Worm (Caenorhabditis elegans) whole organism, late embryonic: Measurements from ENCODE around the gene gpa-13.

ENCODE experiments used
- ahr-1 ChIP-seq: sonication (generic microtip); optimal IDR thresholded peaks from 2 replicates; lab custom pipeline; 2016; ENCODE audit warnings: missing genetic modification characterization, missing compliant biosample characterization
- ceh-19 ChIP-seq: fragments of 200-800 bp; sonication (Bioruptor generic); optimal IDR thresholded peaks from 2 replicates; lab custom pipeline; 2018; ENCODE audit warnings: mild to moderate bottlenecking, missing genetic modification characterization, missing compliant biosample characterization
- ceh-2 ChIP-seq: sonication (generic microtip); optimal IDR thresholded peaks from 2 replicates; lab custom pipeline; 2016; ENCODE audit warnings: missing genotype, missing genetic modification characterization, missing compliant biosample characterization
- ceh-31 ChIP-seq: sonication (generic microtip); optimal IDR thresholded peaks from 2 replicates; lab custom pipeline; 2016; ENCODE audit warnings: missing genetic modification characterization, missing compliant biosample characterization
- fkh-10 ChIP-seq: fragments of 150-350 bp; optimal IDR thresholded peaks from 2 replicates; lab custom pipeline; 2014; ENCODE audit warnings: missing biosample characterization, missing genetic modification reagents, missing genetic modification characterization
- lim-6 ChIP-seq: sonication (generic microtip); optimal IDR thresholded peaks from 2 replicates; lab custom pipeline; 2016; ENCODE audit warnings: missing genetic modification characterization, missing compliant biosample characterization
- mec-3 ChIP-seq: sonication (generic microtip); optimal IDR thresholded peaks from 2 replicates; lab custom pipeline; 2016; ENCODE audit warnings: borderline replicate concordance, missing genetic modification characterization, missing compliant biosample characterization
- nhr-11 ChIP-seq: fragments of 150-350 bp; optimal IDR thresholded peaks from 2 replicates; lab custom pipeline; 2014; ENCODE audit warnings: missing biosample characterization, missing genetic modification characterization
- pha-4 ChIP-seq: fragments of 150-350 bp; optimal IDR thresholded peaks from 2 replicates; lab custom pipeline; 2018; ENCODE audit warnings: missing biosample characterization, missing genetic modification reagents, missing genetic modification characterization
- pqm-1 ChIP-seq: sonication (generic microtip); optimal IDR thresholded peaks from 2 replicates; lab custom pipeline; 2016; ENCODE audit warnings: missing genetic modification characterization, missing compliant biosample characterization
- rnt-1 ChIP-seq: sonication (generic microtip); optimal IDR thresholded peaks from 2 replicates; lab custom pipeline; 2016; ENCODE audit warnings: missing genetic modification characterization, missing compliant biosample characterization
- ztf-16 ChIP-seq: sonication (generic microtip); optimal IDR thresholded peaks from 2 replicates; lab custom pipeline; 2017; ENCODE audit warnings: missing genetic modification characterization, missing compliant biosample characterization

DNA sequence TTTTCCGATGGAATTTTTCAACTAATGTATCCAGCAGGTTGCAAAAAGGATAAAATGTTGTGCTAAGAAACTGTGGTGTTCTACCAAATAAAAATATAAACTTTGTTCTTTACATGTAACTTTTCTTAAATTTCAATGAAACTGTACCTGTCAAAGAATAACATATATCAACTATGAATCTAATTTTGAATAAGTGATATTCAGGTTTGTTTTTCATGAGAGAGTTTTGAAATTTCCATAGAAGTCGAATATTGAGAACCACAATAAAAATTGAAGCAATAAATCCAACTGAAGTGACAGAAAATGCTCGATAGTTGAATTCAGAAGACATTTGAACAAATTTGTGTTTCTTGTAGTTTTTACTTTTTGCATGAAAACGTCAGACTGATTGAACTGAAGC, 35.4 kb upstream of the gpa-13 start, which contains the start of gene srbc-43:
- TF ChIP-seq nhr-11: no peak
- TF ChIP-seq ceh-2 (tag; lab: Kevin White, UChicago): no peak
- TF ChIP-seq fkh-10 (GFP tag; lab: Kevin White, UChicago): no peak
- TF ChIP-seq ceh-31 (tag; lab: Kevin White, UChicago): no peak
- no peak for TF ChIP-seq pqm-1 (tag; lab: Kevin White, UChicago)
- no peak for TF ChIP-seq lim-6 (tag; lab: Kevin White, UChicago)
- no peak for TF ChIP-seq ztf-16 (tag; lab: Kevin White, UChicago)
- TF ChIP-seq pha-4 (tag; lab: Kevin White, UChicago): no peak
- no peak for TF ChIP-seq ahr-1 (tag; lab: Kevin White, UChicago)
- TF ChIP-seq ceh-19: no peak
- no peak for TF ChIP-seq rnt-1 (tag; lab: Kevin White, UChicago)
- TF ChIP-seq mec-3: no peak
